Fruit fly (Drosophila melanogaster) Kc167 (cell line): ENCODE results near the gene Cul3.

Experiments used
- Myc ChIP-seq: fragments of >200 bp; optimal IDR thresholded peaks from 2 replicates; lab custom pipeline; 2017; ENCODE audit warnings: missing external identifiers
- h ChIP-seq: fragments of >200 bp; optimal IDR thresholded peaks from 3 replicates; lab custom pipeline; 2018; ENCODE audit warnings: missing external identifiers
- insv ChIP-seq: fragments of >200 bp; optimal IDR thresholded peaks from 3 replicates; lab custom pipeline; 2018; ENCODE audit warnings: missing external identifiers
- psq ChIP-seq: fragments of >200 bp; optimal IDR thresholded peaks from 2 replicates; lab custom pipeline; 2017; ENCODE audit warnings: missing external identifiers

DNA sequence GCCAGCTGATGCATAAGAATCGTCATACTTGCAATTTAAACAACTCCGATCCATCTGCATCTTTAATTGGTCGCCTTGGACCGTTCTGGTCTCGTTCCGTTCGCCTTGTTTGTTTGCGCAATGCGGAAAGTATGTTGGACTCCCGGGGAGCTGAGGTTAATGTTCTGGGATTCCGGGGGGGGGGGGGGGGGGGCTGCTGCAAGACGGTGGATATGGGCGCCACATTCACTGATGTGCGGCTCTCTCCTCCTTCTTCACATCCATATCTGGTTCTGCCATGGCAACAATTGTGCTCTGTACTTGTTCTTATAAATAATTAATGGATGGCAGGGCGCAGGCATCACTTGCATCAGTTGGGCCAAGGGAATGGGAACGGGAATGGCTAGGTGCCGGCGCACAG lies 28.4 kb downstream of the Cul3 start:
- TF ChIP-seq h (lab: Kevin White, UChicago) (no peak), Myc (lab: Kevin White, UChicago) (no peak), insv (lab: Kevin White, UChicago) (no peak), psq (no peak)
